Worm (Caenorhabditis elegans) whole organism, L2 larva: Measurements from ENCODE around the gene T05C3.2.
"Not testable (repeated sequence)": the region's sequence is repeated elsewhere in the genome, so short reads cannot be mapped to it uniquely, and the experiment has no call there.

Source experiments
- ama-1 ChIP-seq: fragments of 150-350 bp; optimal IDR thresholded peaks from 2 replicates; lab custom pipeline; 2018; ENCODE audit warnings: inconsistent platforms
- mdl-1 ChIP-seq, 2 experiments: fragments of 150-350 bp in 1 of 2; sonication (generic microtip) in 1 of 2; optimal IDR thresholded peaks; 2 replicates each; lab custom pipeline; 2017; ENCODE audit warnings: missing biosample characterization in 2 of 2, missing genetic modification characterization in 2 of 2
- unc-62 ChIP-seq: fragments of 150-350 bp; optimal IDR thresholded peaks from 2 replicates; lab custom pipeline; 2014; ENCODE audit warnings: missing biosample characterization, missing genetic modification reagents, missing genetic modification characterization
- zag-1 ChIP-seq: fragments of 150-350 bp; optimal IDR thresholded peaks from 2 replicates; lab custom pipeline; 2014; ENCODE audit warnings: missing biosample characterization, missing genetic modification characterization
- ztf-11 ChIP-seq: sonication (generic microtip); optimal IDR thresholded peaks from 2 replicates; lab custom pipeline; 2017; ENCODE audit warnings: missing biosample characterization, missing genetic modification characterization
- ztf-4 ChIP-seq: fragments of 150-350 bp; optimal IDR thresholded peaks from 2 replicates; lab custom pipeline; 2014; ENCODE audit warnings: missing biosample characterization, missing genetic modification characterization

ce11 chrV:5470930-5471329 is 22.6 kb upstream of the T05C3.2 start, which contains the start of gene ZC317.7:
- TF ChIP-seq zag-1 (tag; lab: Kevin White, UChicago); ztf-11 (tag; lab: Kevin White, UChicago); ztf-4; unc-62; ama-1 (lab: Kevin White, UChicago); mdl-1 (tag; optimal IDR thresholded peaks at IDR 0.05; lab: Kevin White, UChicago): not testable (repeated sequence)
